Fruit fly (Drosophila melanogaster): ENCODE results near the gene Hex-A.

The Hex-A gene

dm6 chrX:9600818-9601732, 15.6 kb downstream of the Hex-A start, which contains the start of gene Gga (continued):
- TF ChIP-seq Doc3 (GFP tag; IDR thresholded peaks at IDR 0.05; ENCODE audit: partially characterized antibody) (peak; percentile 75), knrl (GFP tag; IDR thresholded peaks at IDR 0.05; ENCODE audit: partially characterized antibody) (peak; percentile 84), H2.0 (GFP tag; IDR thresholded peaks at IDR 0.05) (0 out of 2 replicates have a peak, but pooled peaks have one; percentile 13), MTF-1 (GFP tag; optimal IDR thresholded peaks at IDR 0.05; ENCODE audit: borderline replicate concordance) (no peak), Med (GFP tag) (peak; percentile 75), ATbp (GFP tag; optimal IDR thresholded peaks at IDR 0.05) (no peak), CG8281 (tag; optimal IDR thresholded peaks at IDR 0.05) (no peak), dpn (GFP tag; optimal IDR thresholded peaks at IDR 0.05) (no peak), chinmo (GFP tag; IDR thresholded peaks at IDR 0.05; ENCODE audit: partially characterized antibody) (peak; percentile 95), Dll (GFP tag; IDR thresholded peaks at IDR 0.05; ENCODE audit: partially characterized antibody) (peak; percentile 87), CG2678 (tag; optimal IDR thresholded peaks at IDR 0.05) (no peak), C15 (GFP tag; IDR thresholded peaks at IDR 0.05) (no peak), insv (GFP tag; optimal IDR thresholded peaks at IDR 0.05) (peak in 1 of 2 experiments; percentile 2), Max (GFP tag; optimal IDR thresholded peaks at IDR 0.05) (no peak), so (GFP tag; IDR thresholded peaks at IDR 0.05) (no peak), amos (GFP tag; IDR thresholded peaks at IDR 0.05; ENCODE audit: partially characterized antibody) (peak; percentile 93; the same call in 1 of the 2 replicates), Bdp1 (GFP tag; optimal IDR thresholded peaks at IDR 0.05) (no peak), hbn (GFP tag; IDR thresholded peaks at IDR 0.05; ENCODE audit: partially characterized antibody) (peak; percentile 87), CG30020 (tag; optimal IDR thresholded peaks at IDR 0.05) (no peak), sna (GFP tag; IDR thresholded peaks at IDR 0.05; ENCODE audit: partially characterized antibody) (peak; percentile 82), CG31365 (tag; optimal IDR thresholded peaks at IDR 0.05) (no peak), sim (GFP tag; IDR thresholded peaks at IDR 0.05) (no peak), shn (GFP tag; optimal IDR thresholded peaks at IDR 0.05) (no peak)

- TF ChIP-seq CG12659 (GFP tag; optimal IDR thresholded peaks at IDR 0.05): peak; percentile 6
- peak; percentile 6 for TF ChIP-seq p53 (GFP tag; optimal IDR thresholded peaks at IDR 0.05)
- peak; percentile 32 for TF ChIP-seq Ets97D (GFP tag; optimal IDR thresholded peaks at IDR 0.05)
- no peak for TF ChIP-seq CkIIα-i1 (GFP tag; IDR thresholded peaks at IDR 0.05)
- TF ChIP-seq Scr (GFP tag; IDR thresholded peaks at IDR 0.05; ENCODE audit: partially characterized antibody): peak; percentile 69
- peak; percentile 38; the same call in 1 of the 3 replicates for TF ChIP-seq hb (GFP tag; IDR thresholded peaks at IDR 0.05; ENCODE audit: partially characterized antibody)
- peak; percentile 75 for TF ChIP-seq CG34224 (GFP tag; IDR thresholded peaks at IDR 0.05; ENCODE audit: partially characterized antibody)
- TF ChIP-seq HLH4C (GFP tag; IDR thresholded peaks at IDR 0.05; ENCODE audit: partially characterized antibody): peak; percentile 75
- TF ChIP-seq CG42726 (GFP tag; IDR thresholded peaks at IDR 0.05; ENCODE audit: partially characterized antibody): 0 out of 2 replicates have a peak, but pooled peaks have one; percentile 9
- peak; percentile 64 for TF ChIP-seq CG16813 (GFP tag; IDR thresholded peaks at IDR 0.05; ENCODE audit: partially characterized antibody)
- peak; percentile 82 for TF ChIP-seq Dref (GFP tag; IDR thresholded peaks at IDR 0.05)
- TF ChIP-seq insv (GFP tag; optimal IDR thresholded peaks at IDR 0.05): peak; percentile 60 to 92
- no peak for TF ChIP-seq lab (GFP tag; optimal IDR thresholded peaks at IDR 0.05)
- TF ChIP-seq stwl (tag; optimal IDR thresholded peaks at IDR 0.05): peak; percentile 69
- peak; percentile 71 for TF ChIP-seq sna (GFP tag; IDR thresholded peaks at IDR 0.05; ENCODE audit: partially characterized antibody)
- peak; percentile 62 for TF ChIP-seq hbn (GFP tag; IDR thresholded peaks at IDR 0.05; ENCODE audit: partially characterized antibody)
- no peak for TF ChIP-seq CG18619 (GFP tag; optimal IDR thresholded peaks at IDR 0.05)
- peak; percentile 69 for TF ChIP-seq bbx (GFP tag; IDR thresholded peaks at IDR 0.05; ENCODE audit: partially characterized antibody)
- peak; percentile 69 for TF ChIP-seq CG6791 (GFP tag; IDR thresholded peaks at IDR 0.05; ENCODE audit: partially characterized antibody)
- TF ChIP-seq chinmo (GFP tag; IDR thresholded peaks at IDR 0.05; ENCODE audit: partially characterized antibody): 0 out of 4 replicates have a peak, but pooled peaks have one; percentile 47
- TF ChIP-seq CG14860 (GFP tag; IDR thresholded peaks at IDR 0.05; ENCODE audit: partially characterized antibody): peak; percentile 36; the same call in 1 of the 3 replicates
- TF ChIP-seq CG10267 (tag; optimal IDR thresholded peaks at IDR 0.05): peak; percentile 89
- TF ChIP-seq MBD-R2 (GFP tag; IDR thresholded peaks at IDR 0.05): peak; percentile 70
- TF ChIP-seq pzg (GFP tag; optimal IDR thresholded peaks at IDR 0.05): peak; percentile 45
- TF ChIP-seq ato (GFP tag; IDR thresholded peaks at IDR 0.05; ENCODE audit: partially characterized antibody): peak; percentile 51; the same call in 1 of the 2 replicates
These were observed 20.3 kb downstream of the Hex-A start, which contains the start of gene Lst8 for dm6 chrX:9605783-9606182. TSS of gene Lst8 (minus strand) at chrX:9605969.

Measured in whole organism, embryonic.